Fruit fly (Drosophila melanogaster) whole organism, pupa: ENCODE data around the gene Mst98Cb.

Experiments
- CG10348 ChIP-seq: fragments of 200-800 bp; sonication (Bioruptor generic); IDR thresholded peaks from 2 replicates; pipeline ENCODE4 v1.3.6; 2022; ENCODE audit warnings: missing biosample characterization, missing genetic modification characterization
- CG12605 ChIP-seq: fragments of 200-800 bp; sonication (Bioruptor generic); IDR thresholded peaks from 2 replicates; pipeline ENCODE4 v1.3.6; 2022; ENCODE audit warnings: missing biosample characterization, missing genetic modification characterization
- CG13204 ChIP-seq: fragments of 200-800 bp; sonication (Bioruptor generic); optimal IDR thresholded peaks from 2 replicates; lab custom pipeline; 2018; ENCODE audit warnings: missing biosample characterization, mild to moderate bottlenecking, missing genetic modification characterization, moderate library complexity
- CG14655 ChIP-seq: fragments of 200-800 bp; sonication (Bioruptor generic); optimal IDR thresholded peaks from 3 replicates; lab custom pipeline; 2017; ENCODE audit warnings: mild to moderate bottlenecking, missing biosample characterization, missing genetic modification reagents, missing genetic modification characterization
- CG15710 ChIP-seq: fragments of 200-800 bp; sonication (Bioruptor generic); optimal IDR thresholded peaks from 2 replicates; lab custom pipeline; 2018; ENCODE audit warnings: missing biosample characterization, mild to moderate bottlenecking, missing genetic modification characterization, moderate library complexity
- CG17806 ChIP-seq: fragments of 200-800 bp; sonication (Bioruptor generic); optimal IDR thresholded peaks from 2 replicates; lab custom pipeline; 2018; ENCODE audit warnings: missing biosample characterization, mild to moderate bottlenecking, missing genetic modification characterization, moderate library complexity
- CG32121 ChIP-seq: fragments of 200-800 bp; sonication (Bioruptor generic); IDR thresholded peaks from 2 replicates; pipeline ENCODE4 v1.3.6; 2022; ENCODE audit warnings: missing biosample characterization, missing genetic modification characterization
- CG34367 ChIP-seq: fragments of 200-800 bp; sonication (Bioruptor generic); optimal IDR thresholded peaks from 2 replicates; lab custom pipeline; 2018; ENCODE audit warnings: missing biosample characterization, mild to moderate bottlenecking, missing genetic modification characterization
- CG4496 ChIP-seq: fragments of 200-800 bp; sonication (Bioruptor generic); IDR thresholded peaks from 3 replicates; pipeline ENCODE4 v1.3.6; 2022; ENCODE audit warnings: missing biosample characterization, missing genetic modification characterization
- CG8159 ChIP-seq: fragments of 200-800 bp; sonication (Bioruptor generic); optimal IDR thresholded peaks from 3 replicates; lab custom pipeline; 2018; ENCODE audit warnings: missing biosample characterization, mild to moderate bottlenecking, missing genetic modification characterization, moderate library complexity
- CG8301 ChIP-seq: fragments of 200-800 bp; sonication (Bioruptor generic); optimal IDR thresholded peaks from 2 replicates; lab custom pipeline; 2018; ENCODE audit warnings: missing biosample characterization, mild to moderate bottlenecking, missing genetic modification characterization
- CG9948 ChIP-seq: fragments of 200-800 bp; sonication (Bioruptor generic); optimal IDR thresholded peaks from 2 replicates; lab custom pipeline; 2018; ENCODE audit warnings: missing biosample characterization, mild to moderate bottlenecking, missing genetic modification characterization, moderate library complexity
- D1 ChIP-seq: fragments of 200-800 bp; sonication (Bioruptor generic); optimal IDR thresholded peaks from 2 replicates; lab custom pipeline; 2018; ENCODE audit warnings: missing biosample characterization, mild to moderate bottlenecking, missing genetic modification characterization, moderate library complexity
- EcR ChIP-seq: fragments of 200-800 bp; sonication (Bioruptor generic); optimal IDR thresholded peaks from 3 replicates; lab custom pipeline; 2019; ENCODE audit warnings: missing biosample characterization, missing genetic modification characterization, mild to moderate bottlenecking, moderate library complexity, missing genetic modification reagents
- Ets98B ChIP-seq: fragments of 200-800 bp; sonication (Bioruptor generic); IDR thresholded peaks from 2 replicates; pipeline ENCODE4 v1.3.6; 2022; ENCODE audit warnings: missing biosample characterization, missing genetic modification characterization
- Pif1A ChIP-seq: fragments of 200-800 bp; sonication (Bioruptor generic); optimal IDR thresholded peaks from 3 replicates; lab custom pipeline; 2016; ENCODE audit warnings: missing biosample characterization, missing genetic modification characterization
- Pif1B ChIP-seq: fragments of 200-800 bp; sonication (Bioruptor generic); optimal IDR thresholded peaks from 3 replicates; lab custom pipeline; 2016; ENCODE audit warnings: missing biosample characterization, missing genetic modification characterization
- Snoo ChIP-seq: fragments of 200-800 bp; sonication (Bioruptor generic); optimal IDR thresholded peaks from 3 replicates; lab custom pipeline; 2017; ENCODE audit warnings: missing biosample characterization, mild to moderate bottlenecking, missing genetic modification characterization, inconsistent platforms
- fd96Ca ChIP-seq: fragments of 200-800 bp; sonication (Bioruptor generic); IDR thresholded peaks from 3 replicates; pipeline ENCODE4 v1.3.6; 2022; ENCODE audit warnings: missing biosample characterization, missing genetic modification characterization
- gl ChIP-seq: fragments of 200-800 bp; sonication (Bioruptor generic); optimal IDR thresholded peaks from 2 replicates; lab custom pipeline; 2018; ENCODE audit warnings: missing biosample characterization, mild to moderate bottlenecking, missing genetic modification characterization
- rn ChIP-seq: fragments of 200-800 bp; sonication (Bioruptor generic); IDR thresholded peaks from 2 replicates; pipeline ENCODE4 v1.3.6; 2022; ENCODE audit warnings: missing biosample characterization, missing genetic modification characterization

Mst98Cb gene

DNA sequence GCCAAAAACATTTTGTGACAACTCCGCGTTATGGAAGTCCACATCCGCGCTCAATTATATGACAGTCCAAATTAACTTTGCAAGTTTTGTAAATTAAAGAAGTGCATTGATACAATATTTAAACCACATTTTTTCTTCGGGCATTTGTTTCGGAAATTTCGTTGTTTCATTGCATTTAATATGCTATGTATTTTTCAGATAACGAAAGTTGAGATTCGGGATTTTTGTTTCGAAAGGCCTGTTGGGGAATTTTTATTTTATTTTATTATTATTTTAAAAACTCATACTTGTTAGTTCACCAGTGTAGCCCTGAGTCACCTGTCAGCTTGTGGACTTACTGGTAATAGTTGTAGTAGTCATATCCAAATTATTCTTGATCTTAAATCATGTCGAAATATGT is 1.1 kb downstream of the Mst98Cb start, which contains the start of gene UQCR-14L:
Gene UQCR-14L (plus strand): TSS at position 301 of the 400 bp plus-strand sequence.
- TF ChIP-seq CG10348 (GFP tag; lab: Robert Waterston, UW) (no peak), CG15710 (tag; lab: Kevin White, UChicago) (no peak)

- peak; percentile 4 for TF ChIP-seq CG8159 (tag; lab: Kevin White, UChicago)
- no peak for TF ChIP-seq CG34367 (tag; lab: Kevin White, UChicago)
- TF ChIP-seq D1 (tag; lab: Kevin White, UChicago) = no peak
Measured at dm6 chr3R:28297513-28297912, 4.9 kb downstream of the Mst98Cb start.

dm6 chr3R:28304505-28304904 is 11.9 kb downstream of the Mst98Cb start, which contains the start of gene CG12516:
CG12516 (minus strand) TSS chr3R:28304605.
- TF ChIP-seq Snoo (no peak), Pif1A (no peak), CG8301 (no peak), CG15710 (tag; lab: Kevin White, UChicago) (no peak), CG17806 (tag; lab: Kevin White, UChicago) (no peak), CG34367 (tag; lab: Kevin White, UChicago) (no peak), CG4496 (GFP tag; lab: Robert Waterston, UW) (no peak), CG13204 (GFP tag; lab: Kevin White, UChicago) (no peak)

DNA sequence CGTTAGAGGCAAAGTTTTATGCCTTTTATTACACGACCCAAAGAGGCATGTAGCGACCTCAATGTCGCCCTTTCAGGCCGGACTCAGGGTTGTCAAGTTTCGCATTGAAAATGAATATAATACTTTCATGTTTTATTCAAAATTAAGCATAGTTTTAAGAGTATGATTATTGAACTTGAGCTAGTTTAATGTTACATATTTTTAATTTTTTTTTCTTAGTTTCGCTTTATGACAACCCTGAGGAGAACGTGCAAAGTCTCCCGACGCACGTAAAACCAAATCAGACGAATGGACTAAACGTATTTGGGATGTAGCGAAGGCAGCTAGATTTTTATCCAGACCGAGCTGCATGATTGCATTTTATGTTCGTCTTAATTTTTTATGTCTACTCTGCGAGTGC is 13.4 kb downstream of the Mst98Cb start:
- 0 out of 3 replicates have a peak, but pooled peaks have one; percentile 20 for TF ChIP-seq CG4496 (GFP tag; lab: Robert Waterston, UW)
- no peak for TF ChIP-seq CG13204 (GFP tag; lab: Kevin White, UChicago)
- TF ChIP-seq, all 21 proteins: peak for 1

DNA sequence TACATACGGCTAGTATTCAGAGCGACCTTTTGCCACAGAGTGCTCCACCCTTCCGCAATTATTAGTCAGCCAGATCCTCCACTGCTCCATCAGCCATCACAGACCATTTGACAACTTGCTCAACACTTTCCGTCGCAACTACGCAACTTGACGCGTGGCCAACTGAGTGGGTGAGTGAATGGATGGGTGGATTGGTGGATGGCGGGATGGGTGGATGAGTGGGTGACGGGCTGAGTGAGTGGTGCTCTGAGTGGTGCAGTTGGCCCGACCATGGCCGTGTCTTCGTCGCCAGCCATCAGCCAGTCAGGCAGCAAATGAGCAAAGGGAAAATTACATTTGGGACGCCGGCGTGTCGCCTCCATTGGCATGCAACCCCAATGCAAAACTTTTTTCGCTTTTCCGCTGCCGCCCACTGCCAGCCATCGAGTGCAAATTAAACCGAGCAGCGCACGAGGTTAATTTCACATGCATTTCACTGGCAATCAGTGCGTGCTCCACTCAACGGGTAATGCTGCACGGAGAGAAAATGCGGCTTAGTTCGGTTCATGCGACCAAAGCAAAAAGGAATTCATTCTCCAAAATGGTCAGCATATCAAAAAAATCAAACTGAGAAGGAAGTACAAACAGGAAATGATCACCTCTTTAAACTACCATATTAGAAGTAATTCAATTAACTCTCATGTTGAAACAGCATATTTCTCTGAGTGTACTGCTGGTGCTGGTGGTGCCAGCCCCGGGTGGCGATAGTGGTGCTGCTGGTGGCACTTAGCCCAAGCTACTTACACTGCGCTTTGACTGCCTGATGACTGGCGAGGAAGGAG is 15.5 kb downstream of the Mst98Cb start:
- TF ChIP-seq D1 (tag; lab: Kevin White, UChicago) = no peak
- peak; percentile 7 for TF ChIP-seq CG8159 (tag; lab: Kevin White, UChicago)
- TF ChIP-seq Ets98B (GFP tag; lab: Robert Waterston, UW) = 0 out of 2 replicates have a peak, but pooled peaks have one; percentile 28
- TF ChIP-seq CG12605 (GFP tag; lab: Robert Waterston, UW) = no peak
- 0 out of 3 replicates have a peak, but pooled peaks have one; percentile 44 for TF ChIP-seq fd96Ca
- 0 out of 2 replicates have a peak, but pooled peaks have one; percentile 31 for TF ChIP-seq CG32121 (GFP tag; lab: Robert Waterston, UW)
- peak; percentile 45 for TF ChIP-seq CG14655 (GFP tag; lab: Kevin White, UChicago)
- TF ChIP-seq CG34367 (tag; lab: Kevin White, UChicago) = no peak
- TF ChIP-seq Pif1B (GFP tag; lab: Kevin White, UChicago) = no peak
- TF ChIP-seq CG15710 (tag; lab: Kevin White, UChicago) = no peak
- no peak for TF ChIP-seq CG9948 (tag; lab: Kevin White, UChicago)
- no peak for TF ChIP-seq CG13204 (GFP tag; lab: Kevin White, UChicago)
- TF ChIP-seq rn = no peak
- no peak for TF ChIP-seq EcR (GFP tag; lab: Kevin White, UChicago)
- TF ChIP-seq Pif1A = peak; percentile 17
- TF ChIP-seq CG8301 = peak; percentile 35
- peak; percentile 0 for TF ChIP-seq CG17806 (tag; lab: Kevin White, UChicago)
- TF ChIP-seq CG10348 (GFP tag; lab: Robert Waterston, UW) = no peak

- peak; percentile 52 for TF ChIP-seq CG8159 (tag; lab: Kevin White, UChicago)
- TF ChIP-seq CG12605 (GFP tag; lab: Robert Waterston, UW) = no peak
- TF ChIP-seq CG9948 (tag; lab: Kevin White, UChicago) = peak; percentile 2
- peak; percentile 59 for TF ChIP-seq CG17806 (tag; lab: Kevin White, UChicago)
Measured at dm6 chr3R:28317151-28317844, 24.7 kb downstream of the Mst98Cb start.

dm6 chr3R:28323718-28324350 is 31.2 kb downstream of the Mst98Cb start:
- TF ChIP-seq rn = no peak
- TF ChIP-seq CG34367 (tag; lab: Kevin White, UChicago) = no peak
- TF ChIP-seq fd96Ca = no peak
- TF ChIP-seq D1 (tag; lab: Kevin White, UChicago) = no peak
- no peak for TF ChIP-seq gl
- TF ChIP-seq Snoo = no peak
- no peak for TF ChIP-seq CG8159 (tag; lab: Kevin White, UChicago)
- no peak for TF ChIP-seq CG4496 (GFP tag; lab: Robert Waterston, UW)
- no peak for TF ChIP-seq CG10348 (GFP tag; lab: Robert Waterston, UW)
